Fruit fly (Drosophila melanogaster): Measurements from ENCODE around the gene Mst36Fa.
A peak's percentile ranks its signal among the peaks of the same experiment; 100 is the strongest.

The Mst36Fa gene

DNA sequence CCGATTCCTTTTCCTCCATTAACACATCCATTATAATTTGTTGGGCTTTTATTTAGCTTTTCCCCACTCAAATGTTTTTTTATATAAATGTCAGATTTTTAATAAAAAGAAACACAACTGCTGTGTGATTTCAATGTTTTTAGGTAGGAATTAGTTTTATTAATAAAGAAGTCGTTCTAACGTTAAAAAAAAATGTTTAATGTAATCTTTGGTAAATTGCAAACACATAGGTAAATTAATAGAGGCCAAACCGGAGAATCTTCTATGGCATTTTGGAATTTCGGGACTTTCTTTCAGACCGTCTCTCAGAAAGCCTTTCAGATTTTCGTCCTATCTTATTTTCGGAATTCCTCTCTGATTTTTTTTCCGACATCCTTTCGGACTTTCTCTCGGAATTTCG lies 3.6 kb downstream of the Mst36Fa start, which contains the start of gene CG43339:
CG43339 (minus strand) TSS at position 101 of the 400 bp plus-strand sequence.
- no peak for TF ChIP-seq CG11504 (tag; optimal IDR thresholded peaks at IDR 0.05)
- no peak for TF ChIP-seq MTF-1 (GFP tag; optimal IDR thresholded peaks at IDR 0.05; ENCODE audit: borderline replicate concordance)
- TF ChIP-seq CG4854 (GFP tag; optimal IDR thresholded peaks at IDR 0.05): no peak
- no peak for TF ChIP-seq twi (tag; optimal IDR thresholded peaks at IDR 0.05)
- no peak for TF ChIP-seq CG4282 (GFP tag; optimal IDR thresholded peaks at IDR 0.05)

DNA sequence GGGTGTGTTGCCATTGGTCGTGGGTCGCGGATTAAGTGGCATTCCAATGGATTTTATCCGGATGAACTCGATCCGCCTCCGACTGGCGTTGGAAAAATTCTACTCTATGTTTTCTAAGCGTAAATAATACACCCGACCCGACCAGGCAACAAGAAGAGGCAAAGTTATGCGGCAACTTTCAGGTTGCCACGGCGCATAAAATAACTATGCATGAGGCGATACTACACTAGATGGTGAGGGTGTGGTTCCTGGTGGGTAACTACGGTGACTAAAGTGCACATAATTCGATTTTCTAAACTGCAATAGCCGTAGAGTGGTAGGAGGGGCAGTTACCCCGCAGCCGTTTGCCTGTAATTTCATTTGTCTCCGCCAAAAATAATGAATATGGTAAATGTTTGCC lies 5.7 kb downstream of the Mst36Fa start, which contains the start of gene CG43338:
CG43338 (minus strand) TSS at position 101 of the 400 bp plus-strand sequence.
- no peak for TF ChIP-seq Vsx1 (GFP tag; optimal IDR thresholded peaks at IDR 0.05)
- TF ChIP-seq CG7357 (GFP tag; IDR thresholded peaks at IDR 0.05): no peak
- TF ChIP-seq cad (GFP tag; optimal IDR thresholded peaks at IDR 0.05): no peak
- no peak for TF ChIP-seq Lim3 (GFP tag; IDR thresholded peaks at IDR 0.05)
- no peak for TF ChIP-seq CG6175 (GFP tag; IDR thresholded peaks at IDR 0.05)
- no peak for TF ChIP-seq dmrt99B (tag; optimal IDR thresholded peaks at IDR 0.05)
- TF ChIP-seq CG15073 (GFP tag; optimal IDR thresholded peaks at IDR 0.05): no peak
- no peak for TF ChIP-seq fd102C (GFP tag; optimal IDR thresholded peaks at IDR 0.05)
- no peak for TF ChIP-seq CG8281 (tag; optimal IDR thresholded peaks at IDR 0.05)
- TF ChIP-seq B-H1 (GFP tag; IDR thresholded peaks at IDR 0.05): no peak

- TF ChIP-seq CG3847 (GFP tag; IDR thresholded peaks at IDR 0.05): peak; percentile 34
- TF ChIP-seq ham (GFP tag; IDR thresholded peaks at IDR 0.05): no peak
- TF ChIP-seq CG4360 (GFP tag; IDR thresholded peaks at IDR 0.05): no peak
- no peak for TF ChIP-seq CG7928 (GFP tag; optimal IDR thresholded peaks at IDR 0.05)
- no peak for TF ChIP-seq wdn (GFP tag; IDR thresholded peaks at IDR 0.05)
- TF ChIP-seq CG6683 (GFP tag; optimal IDR thresholded peaks at IDR 0.05): no peak
- TF ChIP-seq Awh (GFP tag; IDR thresholded peaks at IDR 0.05): peak; percentile 34; the same call in 1 of the 2 replicates
- TF ChIP-seq Ssrp (tag; optimal IDR thresholded peaks at IDR 0.05): peak; percentile 14
- peak; percentile 77 for TF ChIP-seq CG42726 (GFP tag; IDR thresholded peaks at IDR 0.05; ENCODE audit: partially characterized antibody)
- TF ChIP-seq emc (GFP tag; optimal IDR thresholded peaks at IDR 0.05): peak; percentile 57
- TF ChIP-seq pita (GFP tag; optimal IDR thresholded peaks at IDR 0.05): peak; percentile 26
- TF ChIP-seq CG14667 (GFP tag; IDR thresholded peaks at IDR 0.05): peak; percentile 67
- peak; percentile 61 for TF ChIP-seq E2f1 (GFP tag; IDR thresholded peaks at IDR 0.05)
- TF ChIP-seq CG15696 (tag; optimal IDR thresholded peaks at IDR 0.05): peak; percentile 52
- TF ChIP-seq D (optimal IDR thresholded peaks at IDR 0.05): no peak
- no peak for TF ChIP-seq D (GFP tag; optimal IDR thresholded peaks at IDR 0.05)
- TF ChIP-seq hkb (optimal IDR thresholded peaks at IDR 0.05): no peak
- TF ChIP-seq hkb (GFP tag; IDR thresholded peaks at IDR 0.05): no peak
- peak; percentile 36; the same call in 1 of the 2 replicates for TF ChIP-seq crol (GFP tag; IDR thresholded peaks at IDR 0.05)
- peak; percentile 10 for TF ChIP-seq CG2116 (GFP tag; optimal IDR thresholded peaks at IDR 0.05)
- peak; percentile 43 for TF ChIP-seq HLH54F (GFP tag; optimal IDR thresholded peaks at IDR 0.05)
- TF ChIP-seq CG16813 (GFP tag; IDR thresholded peaks at IDR 0.05; ENCODE audit: partially characterized antibody): peak; percentile 57; the same call in 2 of the 3 replicates
- peak; percentile 50; the same call in 1 of the 2 replicates for TF ChIP-seq H2.0 (GFP tag; IDR thresholded peaks at IDR 0.05)
- peak; percentile 46 for TF ChIP-seq Antp (GFP tag; optimal IDR thresholded peaks at IDR 0.05)
- TF ChIP-seq chinmo (GFP tag; IDR thresholded peaks at IDR 0.05; ENCODE audit: partially characterized antibody): 0 out of 4 replicates have a peak, but pooled peaks have one; percentile 48
- TF ChIP-seq CG12744 (GFP tag; optimal IDR thresholded peaks at IDR 0.05): peak; percentile 21
- peak; percentile 31 for TF ChIP-seq ems (GFP tag; optimal IDR thresholded peaks at IDR 0.05)
- TF ChIP-seq CG12236 (GFP tag; optimal IDR thresholded peaks at IDR 0.05): no peak
- no peak for TF ChIP-seq CG10543 (GFP tag; optimal IDR thresholded peaks at IDR 0.05)
- TF ChIP-seq Atf-2 (GFP tag; optimal IDR thresholded peaks at IDR 0.05): peak; percentile 4
- no peak for TF ChIP-seq CG1529 (GFP tag; optimal IDR thresholded peaks at IDR 0.05)
- TF ChIP-seq CG9609 (GFP tag; optimal IDR thresholded peaks at IDR 0.05): peak; percentile 29
- TF ChIP-seq CTCF (GFP tag; optimal IDR thresholded peaks at IDR 0.05): peak; percentile 98
- peak; percentile 28; the same call in 1 of the 2 replicates for TF ChIP-seq sob (GFP tag; IDR thresholded peaks at IDR 0.05)
Observed at dm6 chr2L:18665952-18666606, 10.7 kb downstream of the Mst36Fa start.

All from whole organism, embryonic.